Worm (Caenorhabditis elegans) whole organism, mixed stage, embryonic: ENCODE results near the gene F54D8.6.

Source experiments
- M03D4.4 ChIP-seq: sonication (generic microtip); optimal IDR thresholded peaks from 2 replicates; lab custom pipeline; 2017; ENCODE audit warnings: mild to moderate bottlenecking, missing genetic modification characterization, missing compliant biosample characterization
- bed-3 ChIP-seq: fragments of 200-800 bp; sonication (Bioruptor generic); optimal IDR thresholded peaks from 3 replicates; lab custom pipeline; 2018; ENCODE audit warnings: mild to moderate bottlenecking, missing genetic modification characterization, moderate library complexity, missing compliant biosample characterization
- blmp-1 ChIP-seq: fragments of 150-350 bp; optimal IDR thresholded peaks from 2 replicates; lab custom pipeline; 2014; ENCODE audit warnings: missing biosample characterization, missing genetic modification characterization
- ceh-39 ChIP-seq: fragments of 150-350 bp; optimal IDR thresholded peaks from 2 replicates; lab custom pipeline; 2014; ENCODE audit warnings: missing biosample characterization, missing genetic modification characterization
- ceh-43 ChIP-seq: fragments of 200-800 bp; sonication (Bioruptor generic); optimal IDR thresholded peaks from 2 replicates; lab custom pipeline; 2018; ENCODE audit warnings: mild to moderate bottlenecking, missing genetic modification characterization, moderate library complexity, missing compliant biosample characterization
- cnd-1 ChIP-seq: fragments of 200-800 bp; sonication (Bioruptor generic); optimal IDR thresholded peaks from 2 replicates; lab custom pipeline; 2018; ENCODE audit warnings: mild to moderate bottlenecking, missing genetic modification characterization, missing compliant biosample characterization
- drap-1 ChIP-seq: fragments of 200-800 bp; sonication (Bioruptor generic); optimal IDR thresholded peaks from 3 replicates; lab custom pipeline; 2018; ENCODE audit warnings: mild to moderate bottlenecking, missing genetic modification characterization, missing compliant biosample characterization
- flh-1 ChIP-seq: fragments of 200-800 bp; sonication (Bioruptor generic); optimal IDR thresholded peaks from 2 replicates; lab custom pipeline; 2018; ENCODE audit warnings: mild to moderate bottlenecking, missing genetic modification characterization, moderate library complexity, missing compliant biosample characterization
- hlh-1 ChIP-seq: fragments of 150-350 bp; optimal IDR thresholded peaks from 2 replicates; lab custom pipeline; 2014; ENCODE audit warnings: missing biosample characterization, missing genetic modification reagents, missing genetic modification characterization
- lin-13 ChIP-seq: fragments of 150-350 bp; optimal IDR thresholded peaks from 2 replicates; lab custom pipeline; 2014; ENCODE audit warnings: missing biosample characterization, missing genetic modification characterization
- lin-32 ChIP-seq: fragments of 200-800 bp; sonication (Bioruptor generic); optimal IDR thresholded peaks from 2 replicates; lab custom pipeline; 2018; ENCODE audit warnings: mild to moderate bottlenecking, missing genetic modification characterization, missing compliant biosample characterization
- lsy-2 ChIP-seq: fragments of 150-350 bp; optimal IDR thresholded peaks from 2 replicates; lab custom pipeline; 2014; ENCODE audit warnings: missing biosample characterization, missing genetic modification characterization
- mab-5 ChIP-seq: fragments of 150-350 bp; optimal IDR thresholded peaks from 2 replicates; lab custom pipeline; 2014; ENCODE audit warnings: missing biosample characterization, missing genetic modification characterization
- mep-1 ChIP-seq: fragments of 150-350 bp; optimal IDR thresholded peaks from 2 replicates; lab custom pipeline; 2017; ENCODE audit warnings: missing biosample characterization, missing genetic modification reagents, missing genetic modification characterization, inconsistent platforms
- mls-2 ChIP-seq: sonication (generic microtip); optimal IDR thresholded peaks from 2 replicates; lab custom pipeline; 2016; ENCODE audit warnings: mild to moderate bottlenecking, missing genetic modification characterization, moderate library complexity, missing compliant biosample characterization
- nhr-12 ChIP-seq: fragments of 150-350 bp; optimal IDR thresholded peaks from 2 replicates; lab custom pipeline; 2014; ENCODE audit warnings: missing biosample characterization, missing genetic modification characterization
- nhr-2 ChIP-seq: fragments of 150-350 bp; optimal IDR thresholded peaks from 2 replicates; lab custom pipeline; 2014; ENCODE audit warnings: missing biosample characterization, missing genetic modification characterization
- nhr-237 ChIP-seq: fragments of 150-350 bp; optimal IDR thresholded peaks from 2 replicates; lab custom pipeline; 2014; ENCODE audit warnings: missing biosample characterization, missing genetic modification characterization
- nhr-28 ChIP-seq: fragments of 150-350 bp; optimal IDR thresholded peaks from 2 replicates; lab custom pipeline; 2014; ENCODE audit warnings: missing biosample characterization, missing genetic modification characterization
- nhr-76 ChIP-seq: sonication (generic microtip); optimal IDR thresholded peaks from 2 replicates; lab custom pipeline; 2017; ENCODE audit warnings: missing biosample characterization, missing genetic modification characterization
- pha-4 ChIP-seq: fragments of 150-350 bp; optimal IDR thresholded peaks from 2 replicates; lab custom pipeline; 2018; ENCODE audit warnings: missing biosample characterization, missing genetic modification reagents, missing genetic modification characterization
- sptf-1 ChIP-seq: sonication (generic microtip); optimal IDR thresholded peaks from 2 replicates; lab custom pipeline; 2017; ENCODE audit warnings: mild to moderate bottlenecking, missing genetic modification characterization, moderate library complexity, missing compliant biosample characterization
- unc-62 ChIP-seq: fragments of 150-350 bp; optimal IDR thresholded peaks from 2 replicates; lab custom pipeline; 2014; ENCODE audit warnings: missing biosample characterization, missing genetic modification reagents, missing genetic modification characterization
- zip-8 ChIP-seq: fragments of 150-350 bp; optimal IDR thresholded peaks from 2 replicates; lab custom pipeline; 2014; ENCODE audit warnings: missing biosample characterization, missing genetic modification characterization
- ztf-11 ChIP-seq: fragments of 150-350 bp; optimal IDR thresholded peaks from 2 replicates; lab custom pipeline; 2014; ENCODE audit warnings: missing biosample characterization, missing genetic modification characterization

Gene F54D8.6

DNA sequence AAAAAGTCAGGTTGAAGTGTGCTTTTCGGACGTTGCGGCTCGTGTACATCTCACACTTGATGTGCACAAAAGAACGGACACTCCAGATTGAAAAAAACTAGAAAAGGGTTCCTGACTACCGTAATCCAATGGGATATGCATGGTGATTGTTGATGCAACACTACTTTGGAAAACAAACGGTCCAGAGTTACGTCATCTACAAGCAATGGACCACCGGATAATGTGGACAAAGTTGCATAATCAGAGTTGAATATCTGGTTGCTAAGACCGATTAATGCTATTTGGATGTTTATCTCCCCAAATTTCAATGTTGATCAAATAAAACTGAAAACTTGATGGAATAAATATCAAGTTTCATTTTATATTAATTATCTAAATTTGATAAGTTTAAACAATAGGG is 47.2 kb downstream of the F54D8.6 start:
- TF ChIP-seq lsy-2 (tag; lab: Kevin White, UChicago) (peak; percentile 28), nhr-28 (no peak), blmp-1 (tag; lab: Kevin White, UChicago) (no peak), drap-1 (GFP tag; lab: Kevin White, UChicago) (no peak), nhr-2 (tag; lab: Kevin White, UChicago) (peak; percentile 83), zip-8 (tag; lab: Kevin White, UChicago) (peak; percentile 85)
- TF ChIP-seq, all 35 proteins: peak for 3

DNA sequence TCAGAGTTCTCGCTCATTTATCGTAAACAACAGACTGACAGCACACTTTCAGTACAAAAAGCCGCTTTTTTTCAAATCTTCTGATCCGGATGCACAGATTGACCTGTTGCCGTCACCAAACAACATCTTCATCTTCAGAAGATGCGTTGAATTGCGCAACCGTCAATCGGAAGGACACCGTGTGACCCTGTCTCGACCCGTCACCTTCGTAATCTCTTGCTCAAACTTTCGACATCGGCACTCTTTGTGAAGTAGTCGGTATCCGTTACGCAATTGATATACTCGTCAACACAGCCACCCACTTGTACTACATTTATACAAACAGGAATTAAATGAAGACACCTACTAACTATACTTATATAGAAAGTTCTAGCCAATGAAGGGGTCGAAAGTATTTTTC is 48.2 kb downstream of the F54D8.6 start:
- TF ChIP-seq nhr-28 (no peak), nhr-2 (tag; lab: Kevin White, UChicago) (peak; percentile 89), unc-62 (GFP tag; lab: Kevin White, UChicago) (peak; percentile 15), zip-8 (tag; lab: Kevin White, UChicago) (peak; percentile 71), flh-1 (GFP tag; lab: Kevin White, UChicago) (no peak)
- TF ChIP-seq, all 35 proteins: peak for 3

ce11 chrIII:5153137-5153536 is 50.4 kb downstream of the F54D8.6 start, which contains the start of the genes rbm-42 and grwd-1:
TSS of gene rbm-42 (minus strand) at chrIII:5153229.
TSS of gene grwd-1 (plus strand) at chrIII:5153464.
- TF ChIP-seq lin-13 (tag; lab: Kevin White, UChicago) (no peak), mab-5 (tag; lab: Kevin White, UChicago) (no peak), lin-32 (GFP tag; lab: Kevin White, UChicago) (no peak), drap-1 (GFP tag; lab: Kevin White, UChicago) (no peak), sptf-1 (tag; lab: Kevin White, UChicago) (peak; percentile 44), pha-4 (no peak), ztf-11 (tag; lab: Kevin White, UChicago) (no peak), mls-2 (tag; lab: Kevin White, UChicago) (no peak), zip-8 (tag; lab: Kevin White, UChicago) (no peak), bed-3 (GFP tag; lab: Kevin White, UChicago) (no peak), mep-1 (tag; lab: Kevin White, UChicago) (no peak), lsy-2 (tag; lab: Kevin White, UChicago) (peak; percentile 49), M03D4.4 (tag; lab: Kevin White, UChicago) (no peak), ceh-43 (GFP tag; lab: Kevin White, UChicago) (no peak)

DNA sequence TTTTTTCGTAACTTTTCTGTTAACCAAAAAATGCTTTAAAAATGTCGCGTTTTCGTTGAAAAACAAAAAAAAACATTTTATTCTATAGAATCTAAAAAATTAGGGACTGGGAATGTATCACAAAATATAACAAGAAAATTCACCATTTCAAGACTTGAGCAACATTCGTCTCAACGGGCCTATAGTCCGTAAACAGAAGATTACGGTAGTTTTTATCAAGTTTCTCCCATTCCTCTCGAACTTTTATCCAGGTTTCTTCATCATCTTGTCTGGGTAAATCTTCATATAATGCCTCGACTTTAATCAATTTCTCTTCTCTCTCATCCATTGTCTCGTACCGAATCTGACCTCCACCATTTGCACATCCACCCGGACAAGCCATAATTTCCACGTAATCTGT is 52.6 kb downstream of the F54D8.6 start:
- TF ChIP-seq zip-8 (tag; lab: Kevin White, UChicago): no peak
- TF ChIP-seq unc-62 (GFP tag; lab: Kevin White, UChicago): no peak
- TF ChIP-seq nhr-237 (tag; lab: Kevin White, UChicago): no peak
- TF ChIP-seq ceh-39 (tag; lab: Kevin White, UChicago): no peak
- TF ChIP-seq hlh-1 (tag; lab: Kevin White, UChicago): no peak
- no peak for TF ChIP-seq bed-3 (GFP tag; lab: Kevin White, UChicago)
- no peak for TF ChIP-seq nhr-12 (tag; lab: Kevin White, UChicago)
- TF ChIP-seq flh-1 (GFP tag; lab: Kevin White, UChicago): no peak
- TF ChIP-seq nhr-76 (tag; lab: Kevin White, UChicago): no peak
- TF ChIP-seq cnd-1 (tag; lab: Kevin White, UChicago): no peak
- no peak for TF ChIP-seq mls-2 (tag; lab: Kevin White, UChicago)
- TF ChIP-seq mab-5 (tag; lab: Kevin White, UChicago): no peak
- no peak for TF ChIP-seq M03D4.4 (tag; lab: Kevin White, UChicago)
